Worm (Caenorhabditis elegans): ENCODE data around the gene M142.8.

DNA sequence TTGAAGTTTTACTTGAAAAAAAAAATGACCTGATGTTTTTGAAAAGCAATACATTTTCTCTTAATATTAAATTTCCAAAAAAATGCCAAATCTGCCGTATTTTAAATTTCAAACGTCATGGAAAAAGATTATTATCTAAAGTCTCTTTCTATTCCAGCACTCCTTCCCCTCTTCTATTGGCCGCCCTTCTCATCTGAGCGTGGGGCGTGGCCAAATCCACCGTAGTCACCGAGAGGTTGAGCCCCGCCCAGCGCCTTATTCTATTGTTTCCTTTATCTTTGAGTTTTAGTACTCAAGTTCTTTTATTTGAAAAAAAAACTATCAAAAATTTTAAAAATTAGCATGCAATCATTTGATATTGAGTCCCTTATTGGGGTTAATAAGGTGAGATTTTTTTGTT, 13.4 kb upstream of the M142.8 start, which contains the start of gene vab-7:
- TF ChIP-seq pha-4 (tag; optimal IDR thresholded peaks at IDR 0.05): no peak
- TF ChIP-seq M03D4.4 (tag; optimal IDR thresholded peaks at IDR 0.05): no peak

Data from whole organism, mixed stage, embryonic.